Fruit fly (Drosophila melanogaster) whole organism, embryonic: Measurements from ENCODE around the gene Prim2.
A peak's percentile ranks its signal among the peaks of the same experiment; 100 is the strongest.

Experiments
- Abd-B ChIP-seq: fragments of 200-800 bp; sonication (Bioruptor generic); optimal IDR thresholded peaks from 2 replicates; lab custom pipeline; 2018; ENCODE audit warnings: missing biosample characterization, mild to moderate bottlenecking, missing genetic modification characterization, moderate library complexity
- Ada2b ChIP-seq: fragments of 200-800 bp; sonication (Bioruptor generic); IDR thresholded peaks from 2 replicates; pipeline ENCODE4 v1.3.6; 2022; ENCODE audit warnings: missing biosample characterization, missing genetic modification characterization
- B-H2 ChIP-seq: fragments of 200-800 bp; sonication (Bioruptor generic); optimal IDR thresholded peaks from 2 replicates; lab custom pipeline; 2018; ENCODE audit warnings: missing biosample characterization, mild to moderate bottlenecking, missing genetic modification characterization
- C15 ChIP-seq: fragments of 200-800 bp; sonication (Bioruptor generic); IDR thresholded peaks from 3 replicates; pipeline ENCODE4 v1.3.6; 2022; ENCODE audit warnings: missing biosample characterization, missing genetic modification characterization
- CG10959 ChIP-seq: fragments of 200-800 bp; sonication (Bioruptor generic); IDR thresholded peaks from 2 replicates; pipeline ENCODE4 v1.3.6; 2022; ENCODE audit warnings: missing biosample characterization, missing genetic modification characterization
- CG11560 ChIP-seq: fragments of 200-800 bp; sonication (Bioruptor generic); IDR thresholded peaks from 3 replicates; pipeline ENCODE4 v1.3.6; 2022; ENCODE audit warnings: missing biosample characterization, missing genetic modification characterization
- CG12219 ChIP-seq: fragments of 200-800 bp; sonication (Bioruptor generic); optimal IDR thresholded peaks from 3 replicates; lab custom pipeline; 2018; ENCODE audit warnings: missing biosample characterization, mild to moderate bottlenecking, missing genetic modification characterization
- CG13775 ChIP-seq: fragments of 200-800 bp; sonication (Bioruptor generic); optimal IDR thresholded peaks from 3 replicates; lab custom pipeline; 2017; ENCODE audit warnings: missing biosample characterization, mild to moderate bottlenecking, missing genetic modification characterization
- CG14860 ChIP-seq: fragments of 200-800 bp; sonication (Bioruptor generic); IDR thresholded peaks from 3 replicates; pipeline ENCODE4 v1.3.6; 2022; ENCODE audit warnings: missing biosample characterization, missing genetic modification characterization; ENCODE audit not compliant: partially characterized antibody
- CG14965 ChIP-seq: fragments of 200-800 bp; sonication (Bioruptor generic); optimal IDR thresholded peaks from 2 replicates; lab custom pipeline; 2016; ENCODE audit warnings: missing biosample characterization, missing genetic modification characterization, borderline replicate concordance
- CG15011 ChIP-seq: fragments of 200-800 bp; sonication (Bioruptor generic); optimal IDR thresholded peaks from 3 replicates; lab custom pipeline; 2018; ENCODE audit warnings: missing biosample characterization, mild to moderate bottlenecking, missing genetic modification characterization
- CG15514 ChIP-seq: fragments of 200-800 bp; sonication (Bioruptor generic); optimal IDR thresholded peaks from 3 replicates; lab custom pipeline; 2017; ENCODE audit warnings: missing biosample characterization, missing genetic modification characterization, mild to moderate bottlenecking, moderate library complexity, missing genetic modification reagents
- CG1832 ChIP-seq: fragments of 200-800 bp; sonication (Bioruptor generic); optimal IDR thresholded peaks from 2 replicates; lab custom pipeline; 2017; ENCODE audit warnings: missing biosample characterization, mild to moderate bottlenecking, missing genetic modification characterization, inconsistent platforms
- CG2202 ChIP-seq: fragments of 200-800 bp; sonication (Bioruptor generic); optimal IDR thresholded peaks from 2 replicates; lab custom pipeline; 2018; ENCODE audit warnings: missing biosample characterization, mild to moderate bottlenecking, missing genetic modification characterization
- CG2712 ChIP-seq: fragments of 200-800 bp; optimal IDR thresholded peaks from 3 replicates; lab custom pipeline; 2019; ENCODE audit warnings: missing biosample characterization, mild to moderate bottlenecking, missing genetic modification characterization, moderate library complexity
- CG31441 ChIP-seq: fragments of 200-800 bp; sonication (Bioruptor generic); IDR thresholded peaks from 2 replicates; pipeline ENCODE4 v1.3.6; 2022; ENCODE audit warnings: missing biosample characterization, missing genetic modification characterization
- CG32767 ChIP-seq: fragments of 200-800 bp; sonication (Bioruptor generic); IDR thresholded peaks from 2 replicates; pipeline ENCODE4 v1.3.6; 2022; ENCODE audit warnings: missing biosample characterization, missing genetic modification characterization
- CG34376 ChIP-seq: fragments of 200-800 bp; sonication (Bioruptor generic); optimal IDR thresholded peaks from 2 replicates; lab custom pipeline; 2018; ENCODE audit warnings: missing biosample characterization, mild to moderate bottlenecking, missing genetic modification characterization
- CG4854 ChIP-seq: fragments of 200-800 bp; sonication (Bioruptor generic); optimal IDR thresholded peaks from 2 replicates; lab custom pipeline; 2016; ENCODE audit warnings: missing biosample characterization, missing genetic modification characterization, inconsistent platforms
- CG7928 ChIP-seq: fragments of 200-800 bp; sonication (Bioruptor generic); optimal IDR thresholded peaks from 2 replicates; lab custom pipeline; 2017; ENCODE audit warnings: missing biosample characterization, mild to moderate bottlenecking, missing genetic modification characterization
- CG9797 ChIP-seq: fragments of 200-800 bp; sonication (Bioruptor generic); optimal IDR thresholded peaks from 3 replicates; lab custom pipeline; 2018; ENCODE audit warnings: missing biosample characterization, mild to moderate bottlenecking, missing genetic modification characterization
- Dp ChIP-seq: fragments of 200-800 bp; sonication (Bioruptor generic); optimal IDR thresholded peaks from 2 replicates; lab custom pipeline; 2018; ENCODE audit warnings: missing biosample characterization, mild to moderate bottlenecking, missing genetic modification characterization, moderate library complexity
- Dref ChIP-seq: fragments of 200-800 bp; sonication (Bioruptor generic); IDR thresholded peaks from 2 replicates; pipeline ENCODE4 v1.3.6; 2022; ENCODE audit warnings: missing biosample characterization, missing genetic modification characterization
- E2f2 ChIP-seq: fragments of 200-800 bp; sonication (Bioruptor generic); IDR thresholded peaks from 2 replicates; pipeline ENCODE4 v1.3.6; 2022; ENCODE audit warnings: missing biosample characterization, missing genetic modification characterization
- Elba2 ChIP-seq: fragments of 200-800 bp; sonication (Bioruptor generic); optimal IDR thresholded peaks from 3 replicates; lab custom pipeline; 2016; ENCODE audit warnings: missing biosample characterization, missing genetic modification characterization
- Ets97D ChIP-seq: fragments of 200-800 bp; sonication (Bioruptor generic); optimal IDR thresholded peaks from 3 replicates; lab custom pipeline; 2016; ENCODE audit warnings: missing biosample characterization, missing genetic modification characterization
- Fer3 ChIP-seq: fragments of 200-800 bp; sonication (Bioruptor generic); optimal IDR thresholded peaks from 2 replicates; lab custom pipeline; 2018; ENCODE audit warnings: missing biosample characterization, mild to moderate bottlenecking, missing genetic modification characterization, moderate library complexity
- Hand ChIP-seq: fragments of 200-800 bp; sonication (Bioruptor generic); optimal IDR thresholded peaks from 2 replicates; lab custom pipeline; 2017; ENCODE audit warnings: mild to moderate bottlenecking, missing biosample characterization, missing genetic modification reagents, missing genetic modification characterization
- Hmr ChIP-seq: fragments of 200-800 bp; sonication (Bioruptor generic); optimal IDR thresholded peaks from 3 replicates; lab custom pipeline; 2017; ENCODE audit warnings: mild to moderate bottlenecking, missing biosample characterization, missing genetic modification reagents, missing genetic modification characterization
- Kr ChIP-seq: fragments of 200-800 bp; sonication (Bioruptor generic); optimal IDR thresholded peaks from 2 replicates; lab custom pipeline; 2017; ENCODE audit warnings: missing biosample characterization, mild to moderate bottlenecking, missing genetic modification characterization
- Oaz ChIP-seq: fragments of 200-800 bp; sonication (Bioruptor generic); IDR thresholded peaks from 2 replicates; pipeline ENCODE4 v1.3.6; 2022; ENCODE audit warnings: missing biosample characterization, missing genetic modification characterization
- Opbp ChIP-seq: fragments of 200-800 bp; sonication (Bioruptor generic); IDR thresholded peaks from 3 replicates; pipeline ENCODE4 v1.3.6; 2022; ENCODE audit warnings: missing biosample characterization, missing genetic modification characterization; ENCODE audit not compliant: partially characterized antibody
- Pdp1 ChIP-seq, 2 experiments: fragments of 200-800 bp; sonication (Bioruptor generic); optimal IDR thresholded peaks; 3 replicates each; lab custom pipeline; 2016; ENCODE audit warnings: missing biosample characterization in 2 of 2, missing genetic modification characterization in 2 of 2, mild to moderate bottlenecking in 1 of 2, moderate library complexity in 1 of 2
- Scr ChIP-seq: fragments of 200-800 bp; sonication (Bioruptor generic); IDR thresholded peaks from 2 replicates; pipeline ENCODE4 v1.3.6; 2022; ENCODE audit warnings: missing biosample characterization, missing genetic modification characterization; ENCODE audit not compliant: partially characterized antibody
- bcd ChIP-seq: fragments of 200-800 bp; sonication (Bioruptor generic); optimal IDR thresholded peaks from 2 replicates; lab custom pipeline; 2017; ENCODE audit warnings: missing biosample characterization, mild to moderate bottlenecking, missing genetic modification characterization
- gcm ChIP-seq: fragments of 200-800 bp; sonication (Bioruptor generic); optimal IDR thresholded peaks from 2 replicates; lab custom pipeline; 2019; ENCODE audit warnings: missing biosample characterization, mild to moderate bottlenecking, missing genetic modification characterization, moderate library complexity
- grn ChIP-seq: fragments of 200-800 bp; sonication (Bioruptor generic); optimal IDR thresholded peaks from 3 replicates; lab custom pipeline; 2017; ENCODE audit warnings: missing biosample characterization, missing genetic modification characterization
- nau ChIP-seq: fragments of 200-800 bp; sonication (Bioruptor generic); optimal IDR thresholded peaks from 3 replicates; lab custom pipeline; 2017; ENCODE audit warnings: missing biosample characterization, mild to moderate bottlenecking, missing genetic modification characterization, missing genetic modification reagents
- nerfin-1 ChIP-seq: fragments of 200-800 bp; sonication (Bioruptor generic); optimal IDR thresholded peaks from 3 replicates; lab custom pipeline; 2019; ENCODE audit warnings: missing biosample characterization, mild to moderate bottlenecking, missing genetic modification characterization, moderate library complexity
- nmo ChIP-seq: fragments of 200-800 bp; sonication (Bioruptor generic); optimal IDR thresholded peaks from 2 replicates; lab custom pipeline; 2018; ENCODE audit warnings: missing biosample characterization, mild to moderate bottlenecking, missing genetic modification characterization, moderate library complexity
- oc ChIP-seq: fragments of 200-800 bp; sonication (Bioruptor generic); optimal IDR thresholded peaks from 2 replicates; lab custom pipeline; 2018; ENCODE audit warnings: missing biosample characterization, mild to moderate bottlenecking, missing genetic modification characterization, moderate library complexity
- pb ChIP-seq: fragments of 200-800 bp; sonication (Bioruptor generic); optimal IDR thresholded peaks from 3 replicates; lab custom pipeline; 2016; ENCODE audit warnings: missing biosample characterization, missing genetic modification characterization
- pfk ChIP-seq: fragments of 200-800 bp; sonication (Bioruptor generic); optimal IDR thresholded peaks from 2 replicates; lab custom pipeline; 2018; ENCODE audit warnings: missing biosample characterization, mild to moderate bottlenecking, missing genetic modification characterization, moderate library complexity
- ranshi ChIP-seq: fragments of 200-800 bp; sonication (Bioruptor generic); IDR thresholded peaks from 2 replicates; pipeline ENCODE4 v1.3.6; 2022; ENCODE audit warnings: missing biosample characterization, missing genetic modification characterization
- repo ChIP-seq: fragments of 200-800 bp; sonication (Bioruptor generic); optimal IDR thresholded peaks from 2 replicates; lab custom pipeline; 2016; ENCODE audit warnings: missing biosample characterization, missing genetic modification characterization
- run ChIP-seq: fragments of 200-800 bp; sonication (Bioruptor generic); optimal IDR thresholded peaks from 3 replicates; lab custom pipeline; 2018; ENCODE audit warnings: missing biosample characterization, mild to moderate bottlenecking, missing genetic modification characterization
- tgo ChIP-seq: fragments of 200-800 bp; sonication (Bioruptor generic); IDR thresholded peaks from 3 replicates; pipeline ENCODE4 v1.3.6; 2022; ENCODE audit warnings: missing biosample characterization, missing genetic modification characterization
- zen ChIP-seq: fragments of 200-800 bp; sonication (Bioruptor generic); optimal IDR thresholded peaks from 3 replicates; lab custom pipeline; 2018; ENCODE audit warnings: missing biosample characterization, mild to moderate bottlenecking, missing genetic modification characterization, moderate library complexity

The Prim2 gene

dm6 chr3L:20375878-20376563 is 14.6 kb upstream of the Prim2 start, which contains the start of the genes Ide and RhoBTB (continued):
- peak; percentile 54 for TF ChIP-seq nerfin-1
- peak; percentile 61 for TF ChIP-seq pb
- TF ChIP-seq CG1832 = no peak
- no peak for TF ChIP-seq CG14860 (GFP tag; lab: Robert Waterston, UW)
- TF ChIP-seq CG12219 (GFP tag; lab: Kevin White, UChicago) = peak; percentile 40
- peak; percentile 60; the same call in 1 of the 3 replicates for TF ChIP-seq C15 (GFP tag; lab: Robert Waterston, UW)
- peak; percentile 56 for TF ChIP-seq Oaz
- peak; percentile 94 for TF ChIP-seq Elba2
- peak; percentile 55 for TF ChIP-seq CG4854 (GFP tag; lab: Kevin White, UChicago)
- peak; percentile 59 for TF ChIP-seq CG34376 (GFP tag; lab: Kevin White, UChicago)
- peak; percentile 64 for TF ChIP-seq repo (GFP tag; lab: Kevin White, UChicago)
- TF ChIP-seq nmo (GFP tag; lab: Kevin White, UChicago) = peak; percentile 90
- no peak for TF ChIP-seq CG10959
- TF ChIP-seq Ada2b (GFP tag; lab: Robert Waterston, UW) = peak; percentile 55; the same call in 1 of the 2 replicates
- TF ChIP-seq Dp (GFP tag; lab: Kevin White, UChicago) = peak; percentile 73
- no peak for TF ChIP-seq CG2202 (tag; lab: Kevin White, UChicago)
- TF ChIP-seq CG15514 (GFP tag; lab: Kevin White, UChicago) = peak; percentile 98
- TF ChIP-seq run (tag; lab: Kevin White, UChicago) = no peak
- no peak for TF ChIP-seq Opbp (GFP tag; lab: Robert Waterston, UW)
- TF ChIP-seq pfk (GFP tag; lab: Kevin White, UChicago) = no peak
- TF ChIP-seq CG31441 = peak; percentile 89
- peak; percentile 78 for TF ChIP-seq Fer3 (tag; lab: Kevin White, UChicago)
- TF ChIP-seq Scr (GFP tag; lab: Robert Waterston, UW) = 0 out of 2 replicates have a peak, but pooled peaks have one; percentile 36
- peak; percentile 77 for TF ChIP-seq zen
- peak; percentile 83 for TF ChIP-seq E2f2
- no peak for TF ChIP-seq grn (GFP tag; lab: Kevin White, UChicago)
- peak; percentile 22 for TF ChIP-seq CG9797
- TF ChIP-seq Dref (GFP tag; lab: Robert Waterston, UW) = peak; percentile 44
- no peak for TF ChIP-seq gcm
- TF ChIP-seq bcd (GFP tag; lab: Kevin White, UChicago) = peak; percentile 82
- peak; percentile 66 for TF ChIP-seq tgo (GFP tag; lab: Robert Waterston, UW)
- TF ChIP-seq oc = no peak
- TF ChIP-seq CG14965 = peak; percentile 22
- no peak for TF ChIP-seq Kr (GFP tag; lab: Kevin White, UChicago)
- peak; percentile 82 for TF ChIP-seq B-H2 (GFP tag; lab: Kevin White, UChicago)
- peak; percentile 75 for TF ChIP-seq CG2712 (tag; lab: Kevin White, UChicago)
- peak; percentile 96 for TF ChIP-seq Abd-B (GFP tag; lab: Kevin White, UChicago)
- no peak for TF ChIP-seq nau (GFP tag; lab: Kevin White, UChicago)
- TF ChIP-seq CG13775 (GFP tag; lab: Kevin White, UChicago) = peak; percentile 84
- TF ChIP-seq Ets97D (GFP tag; lab: Kevin White, UChicago) = peak; percentile 87
- TF ChIP-seq Hand = no peak
- TF ChIP-seq CG11560 (tag; lab: Robert Waterston, UW) = peak; percentile 76
- peak; percentile 83 for TF ChIP-seq Hmr (GFP tag; lab: Kevin White, UChicago)
- TF ChIP-seq CG7928 = peak; percentile 57
- peak; percentile 80 to 90 for TF ChIP-seq Pdp1 (GFP tag; optimal IDR thresholded peaks at IDR 0.05; lab: Kevin White, UChicago)
- peak; percentile 74; the same call in 1 of the 2 replicates for TF ChIP-seq ranshi (GFP tag; lab: Robert Waterston, UW)
- no peak for TF ChIP-seq CG15011 (GFP tag; lab: Kevin White, UChicago)
- TF ChIP-seq CG32767 (GFP tag; lab: Robert Waterston, UW) = no peak
